Fruit fly (Drosophila melanogaster) whole organism, wandering third instar larva: ENCODE measurements around the gene CG13813.
A peak's percentile ranks its signal among the peaks of the same experiment; 100 is the strongest.

Source experiments
- Abd-B ChIP-seq: fragments of >200 bp; optimal IDR thresholded peaks from 2 replicates; lab custom pipeline; 2017; ENCODE audit warnings: missing biosample characterization, missing genetic modification characterization
- CG32264 ChIP-seq: fragments of 200-800 bp; sonication (Bioruptor generic); optimal IDR thresholded peaks from 2 replicates; lab custom pipeline; 2016; ENCODE audit warnings: missing biosample characterization, missing genetic modification characterization
- CG9705 ChIP-seq: fragments of 200-800 bp; sonication (Bioruptor generic); optimal IDR thresholded peaks from 2 replicates; lab custom pipeline; 2018; ENCODE audit warnings: missing biosample characterization, mild to moderate bottlenecking, missing genetic modification characterization
- CrebA ChIP-seq: fragments of 200-800 bp; sonication (Bioruptor generic); optimal IDR thresholded peaks from 2 replicates; lab custom pipeline; 2016; ENCODE audit warnings: missing biosample characterization, mild to moderate bottlenecking, missing genetic modification characterization, borderline replicate concordance
- Dfd ChIP-seq: fragments of >200 bp; optimal IDR thresholded peaks from 2 replicates; lab custom pipeline; 2017; ENCODE audit warnings: missing biosample characterization, missing genetic modification characterization
- Dif ChIP-seq: fragments of 200-275, 200-300 bp; sonication (Bioruptor generic); optimal IDR thresholded peaks from 2 replicates; lab custom pipeline; 2018; ENCODE audit warnings: missing biosample characterization, missing genetic modification characterization; ENCODE audit not compliant: partially characterized antibody
- GATAd ChIP-seq: sonication (Bioruptor generic); optimal IDR thresholded peaks from 2 replicates; lab custom pipeline; 2016; ENCODE audit warnings: missing biosample characterization, missing genetic modification characterization
- HLH106 ChIP-seq: fragments of 200-800 bp; optimal IDR thresholded peaks from 3 replicates; lab custom pipeline; 2019; ENCODE audit warnings: missing biosample characterization, mild to moderate bottlenecking, missing genetic modification characterization, moderate library complexity
- Hnf4 ChIP-seq: fragments of 200-800 bp; sonication (Bioruptor generic); optimal IDR thresholded peaks from 2 replicates; lab custom pipeline; 2016; ENCODE audit warnings: missing biosample characterization, mild to moderate bottlenecking, missing genetic modification characterization
- Hr83 ChIP-seq: fragments of 200-300 bp; sonication (Bioruptor generic); optimal IDR thresholded peaks from 2 replicates; lab custom pipeline; 2016; ENCODE audit warnings: missing biosample characterization, mild to moderate bottlenecking, missing genetic modification characterization, moderate library complexity; ENCODE audit not compliant: poor library complexity, severe bottlenecking
- Jra ChIP-seq: sonication (Bioruptor generic); optimal IDR thresholded peaks from 2 replicates; lab custom pipeline; 2016; ENCODE audit warnings: missing biosample characterization, missing genetic modification characterization
- Mio ChIP-seq: sonication (Bioruptor generic); optimal IDR thresholded peaks from 2 replicates; lab custom pipeline; 2016; ENCODE audit warnings: missing biosample characterization, missing genetic modification characterization
- Myc ChIP-seq: fragments of >200 bp; optimal IDR thresholded peaks from 2 replicates; lab custom pipeline; 2017
- N ChIP-seq: fragments of >200 bp; optimal IDR thresholded peaks from 2 replicates; lab custom pipeline; 2018; ENCODE audit warnings: missing biosample characterization, missing external identifiers, missing genetic modification characterization
- OdsH ChIP-seq: fragments of 200-800 bp; sonication (Bioruptor generic); optimal IDR thresholded peaks from 2 replicates; lab custom pipeline; 2016; ENCODE audit warnings: missing biosample characterization, mild to moderate bottlenecking, missing genetic modification characterization
- Rel ChIP-seq, 2 experiments: fragments of 200-800 bp; sonication (Bioruptor generic) in 1 of 2; optimal IDR thresholded peaks; 2 replicates in 1 of 2; 3 replicates in 1 of 2; lab custom pipeline; 2016 to 2019; ENCODE audit warnings: mild to moderate bottlenecking in 2 of 2, missing biosample characterization in 2 of 2, missing genetic modification characterization in 2 of 2, moderate library complexity in 1 of 2
- Sp1 ChIP-seq: fragments of 200-800 bp; sonication (Bioruptor generic); optimal IDR thresholded peaks from 3 replicates; lab custom pipeline; 2019; ENCODE audit warnings: missing biosample characterization, mild to moderate bottlenecking, missing genetic modification characterization, moderate library complexity
- Vsx2 ChIP-seq: fragments of 200-300, 225-300 bp; sonication (Bioruptor generic); optimal IDR thresholded peaks from 2 replicates; lab custom pipeline; 2018; ENCODE audit warnings: missing biosample characterization, missing genetic modification characterization; ENCODE audit not compliant: partially characterized antibody
- br ChIP-seq: fragments of 200-800 bp; sonication (Bioruptor generic); optimal IDR thresholded peaks from 2 replicates; lab custom pipeline; 2016; ENCODE audit warnings: missing biosample characterization, missing genetic modification characterization
- brk ChIP-seq: fragments of 200-800 bp; sonication (Bioruptor generic); optimal IDR thresholded peaks from 2 replicates; lab custom pipeline; 2016; ENCODE audit warnings: missing biosample characterization, mild to moderate bottlenecking, missing genetic modification characterization
- dl ChIP-seq, 2 experiments: fragments of 175-275, 200-275 bp in 1 of 2; fragments of 200-275 bp in 1 of 2; sonication (Bioruptor generic); optimal IDR thresholded peaks; lab custom pipeline; 2018; ENCODE audit warnings: mild to moderate bottlenecking in 2 of 2, missing biosample characterization in 2 of 2, missing genetic modification characterization in 2 of 2, moderate library complexity in 2 of 2; ENCODE audit not compliant: partially characterized antibody in 2 of 2, insufficient read depth in 1 of 2
- dmrt93B ChIP-seq: fragments of 200-800 bp; sonication (Bioruptor generic); optimal IDR thresholded peaks from 2 replicates; lab custom pipeline; 2018; ENCODE audit warnings: missing biosample characterization, mild to moderate bottlenecking, missing genetic modification characterization
- dsf ChIP-seq: sonication (Bioruptor generic); optimal IDR thresholded peaks from 2 replicates; lab custom pipeline; 2016; ENCODE audit warnings: missing biosample characterization, missing genetic modification characterization, borderline replicate concordance
- ey ChIP-seq: fragments of 200-800 bp; sonication (Bioruptor generic); optimal IDR thresholded peaks from 2 replicates; lab custom pipeline; 2016; ENCODE audit warnings: missing biosample characterization, missing genetic modification characterization
- foxo ChIP-seq, 2 experiments: fragments of 200-800 bp; sonication (Bioruptor generic); optimal IDR thresholded peaks; 2 replicates in 1 of 2; 3 replicates in 1 of 2; lab custom pipeline; 2016 to 2017; ENCODE audit warnings: missing biosample characterization in 2 of 2, missing genetic modification characterization in 2 of 2
- fru ChIP-seq: fragments of 200-800 bp; sonication (Bioruptor generic); optimal IDR thresholded peaks from 3 replicates; lab custom pipeline; 2016; ENCODE audit warnings: missing biosample characterization, mild to moderate bottlenecking, missing genetic modification characterization
- h ChIP-seq: fragments of 200-800 bp; sonication (Bioruptor generic); optimal IDR thresholded peaks from 3 replicates; lab custom pipeline; 2016; ENCODE audit warnings: missing biosample characterization, mild to moderate bottlenecking, missing genetic modification characterization
- jim ChIP-seq: fragments of 175-275, 200-325 bp; sonication (Bioruptor generic); optimal IDR thresholded peaks from 2 replicates; lab custom pipeline; 2016; ENCODE audit warnings: missing biosample characterization, mild to moderate bottlenecking, missing genetic modification characterization
- lola ChIP-seq: fragments of >200 bp; optimal IDR thresholded peaks from 2 replicates; lab custom pipeline; 2017; ENCODE audit warnings: missing biosample characterization, missing genetic modification characterization
- pan ChIP-seq: fragments of >200 bp; optimal IDR thresholded peaks from 2 replicates; lab custom pipeline; 2017
- psq ChIP-seq: fragments of 200-800 bp; sonication (Bioruptor generic); optimal IDR thresholded peaks from 3 replicates; lab custom pipeline; 2017; ENCODE audit warnings: missing biosample characterization, mild to moderate bottlenecking, missing genetic modification characterization, moderate library complexity
- rgr ChIP-seq: fragments of 200-800 bp; sonication (Bioruptor generic); optimal IDR thresholded peaks from 3 replicates; lab custom pipeline; 2016; ENCODE audit warnings: missing biosample characterization, mild to moderate bottlenecking, missing genetic modification characterization
- sage ChIP-seq: fragments of 200-800 bp; sonication (Bioruptor generic); optimal IDR thresholded peaks from 2 replicates; lab custom pipeline; 2016; ENCODE audit warnings: missing biosample characterization, mild to moderate bottlenecking, missing genetic modification characterization
- sv ChIP-seq: fragments of 200-800 bp; sonication (Bioruptor generic); optimal IDR thresholded peaks from 3 replicates; lab custom pipeline; 2016; ENCODE audit warnings: missing biosample characterization, missing genetic modification characterization
- tai ChIP-seq: sonication (Bioruptor generic); optimal IDR thresholded peaks from 2 replicates; lab custom pipeline; 2016; ENCODE audit warnings: missing biosample characterization, missing genetic modification characterization
- usp ChIP-seq: fragments of >200 bp; optimal IDR thresholded peaks from 2 replicates; lab custom pipeline; 2017; ENCODE audit warnings: missing biosample characterization, missing genetic modification characterization
- woc ChIP-seq: sonication (Bioruptor generic); optimal IDR thresholded peaks from 2 replicates; lab custom pipeline; 2016; ENCODE audit warnings: missing biosample characterization, mild to moderate bottlenecking, missing genetic modification characterization

The CG13813 gene

dm6 chr3L:20231369-20231768, at the start of gene CG13813:
TSS of gene CG13813 (plus strand) at chr3L:20231669.
- no peak for TF ChIP-seq GATAd (GFP tag; lab: Kevin White, UChicago)
- TF ChIP-seq fru (GFP tag; lab: Kevin White, UChicago): no peak
- no peak for TF ChIP-seq CG9705 (GFP tag; lab: Kevin White, UChicago)
- no peak for TF ChIP-seq Abd-B
- no peak for TF ChIP-seq psq (GFP tag; lab: Kevin White, UChicago)
- TF ChIP-seq Hnf4 (GFP tag; lab: Kevin White, UChicago): no peak
- TF ChIP-seq CrebA: no peak

dm6 chr3L:20182799-20183198, 48.7 kb upstream of the CG13813 start:
- TF ChIP-seq h (no peak), Dfd (peak; percentile 71)

- TF ChIP-seq psq (GFP tag; lab: Kevin White, UChicago) (peak; percentile 22), CG9705 (GFP tag; lab: Kevin White, UChicago) (peak; percentile 4), Vsx2 (GFP tag; lab: Kevin White, UChicago) (no peak), Rel (GFP tag; optimal IDR thresholded peaks at IDR 0.05; lab: Kevin White, UChicago) (no peak), Rel (tag; optimal IDR thresholded peaks at IDR 0.05; lab: Kevin White, UChicago) (no peak), HLH106 (tag; lab: Kevin White, UChicago) (peak; percentile 50), sv (no peak), N (GFP tag; lab: Kevin White, UChicago) (peak; percentile 92), Myc (lab: Kevin White, UChicago) (peak; percentile 81), Dfd (no peak), dl (GFP tag; optimal IDR thresholded peaks at IDR 0.05; lab: Kevin White, UChicago; ENCODE audit: insufficient read depth in 1 of 2, partially characterized antibody in 2 of 2) (no peak), br (GFP tag; lab: Kevin White, UChicago) (peak; percentile 36), Sp1 (GFP tag; lab: Kevin White, UChicago) (peak; percentile 38), foxo (GFP tag; optimal IDR thresholded peaks at IDR 0.05; lab: Kevin White, UChicago) (peak in 1 of 2 experiments; percentile 61), Abd-B (peak; percentile 6), h (peak; percentile 72), dmrt93B (peak; percentile 12), ey (GFP tag; lab: Kevin White, UChicago) (peak; percentile 62), woc (GFP tag; lab: Kevin White, UChicago) (peak; percentile 2), fru (GFP tag; lab: Kevin White, UChicago) (peak; percentile 63), rgr (peak; percentile 55), lola (GFP tag; lab: Kevin White, UChicago) (peak; percentile 87), OdsH (GFP tag; lab: Kevin White, UChicago) (peak; percentile 52), Hnf4 (GFP tag; lab: Kevin White, UChicago) (peak; percentile 4)
These were observed 48.0 kb upstream of the CG13813 start for dm6 chr3L:20183345-20184088.

- TF ChIP-seq foxo (GFP tag; optimal IDR thresholded peaks at IDR 0.05; lab: Kevin White, UChicago) (peak in 1 of 2 experiments; percentile 19), ey (GFP tag; lab: Kevin White, UChicago) (peak; percentile 50), pan (lab: Kevin White, UChicago) (no peak), Jra (no peak), CG32264 (GFP tag; lab: Kevin White, UChicago) (no peak), CrebA (no peak), dl (GFP tag; optimal IDR thresholded peaks at IDR 0.05; lab: Kevin White, UChicago; ENCODE audit: insufficient read depth in 1 of 2, partially characterized antibody in 2 of 2) (no peak), dmrt93B (no peak), Dif (GFP tag; lab: Kevin White, UChicago) (peak; percentile 49), tai (peak; percentile 64), lola (GFP tag; lab: Kevin White, UChicago) (no peak), Hnf4 (GFP tag; lab: Kevin White, UChicago) (no peak), brk (no peak), Dfd (no peak), Mio (GFP tag; lab: Kevin White, UChicago) (no peak), jim (GFP tag; lab: Kevin White, UChicago) (no peak), woc (GFP tag; lab: Kevin White, UChicago) (no peak), fru (GFP tag; lab: Kevin White, UChicago) (peak; percentile 12), Rel (GFP tag; optimal IDR thresholded peaks at IDR 0.05; lab: Kevin White, UChicago) (no peak), Rel (tag; optimal IDR thresholded peaks at IDR 0.05; lab: Kevin White, UChicago) (no peak), br (GFP tag; lab: Kevin White, UChicago) (peak; percentile 32), Abd-B (no peak), Hr83 (GFP tag; lab: Kevin White, UChicago) (no peak), CG9705 (GFP tag; lab: Kevin White, UChicago) (no peak), OdsH (GFP tag; lab: Kevin White, UChicago) (peak; percentile 67), dsf (GFP tag; lab: Kevin White, UChicago) (peak; percentile 8), GATAd (GFP tag; lab: Kevin White, UChicago) (no peak), sage (GFP tag; lab: Kevin White, UChicago) (no peak), usp (GFP tag; lab: Kevin White, UChicago) (no peak), rgr (peak; percentile 53), psq (GFP tag; lab: Kevin White, UChicago) (peak; percentile 9), sv (peak; percentile 50), N (GFP tag; lab: Kevin White, UChicago) (no peak), HLH106 (tag; lab: Kevin White, UChicago) (no peak)
These were observed 46.1 kb upstream of the CG13813 start for dm6 chr3L:20185206-20185868.
